Fruit fly (Drosophila melanogaster) whole organism, prepupa: ENCODE measurements around the gene wrd.

Experiments
- Blimp-1 ChIP-seq: fragments of 200-800 bp; sonication (Bioruptor generic); optimal IDR thresholded peaks from 3 replicates; lab custom pipeline; 2017; ENCODE audit warnings: missing biosample characterization, missing genetic modification characterization, mild to moderate bottlenecking, moderate library complexity, missing genetic modification reagents
- CG10631 ChIP-seq: fragments of 200-800 bp; sonication (Bioruptor generic); optimal IDR thresholded peaks from 2 replicates; lab custom pipeline; 2016; ENCODE audit warnings: missing biosample characterization, missing genetic modification characterization
- CG10669 ChIP-seq: fragments of 200-800 bp; sonication (Bioruptor generic); optimal IDR thresholded peaks from 3 replicates; lab custom pipeline; 2018; ENCODE audit warnings: missing biosample characterization, mild to moderate bottlenecking, missing genetic modification characterization, moderate library complexity
- CG11294 ChIP-seq: fragments of 200-800 bp; sonication (Bioruptor generic); IDR thresholded peaks from 2 replicates; pipeline ENCODE4 v1.3.6; 2022; ENCODE audit warnings: missing biosample characterization, missing genetic modification characterization
- CG11762 ChIP-seq: fragments of 200-800 bp; sonication (Bioruptor generic); optimal IDR thresholded peaks from 3 replicates; lab custom pipeline; 2016; ENCODE audit warnings: missing biosample characterization, missing genetic modification characterization; ENCODE audit not compliant: insufficient read depth
- CG11902 ChIP-seq: fragments of 200-800 bp; sonication (Bioruptor generic); optimal IDR thresholded peaks from 3 replicates; lab custom pipeline; 2016; ENCODE audit warnings: missing biosample characterization, missing genetic modification characterization
- CG15336 ChIP-seq: fragments of 200-800 bp; sonication (Bioruptor generic); IDR thresholded peaks from 2 replicates; pipeline ENCODE4 v1.3.6; 2022; ENCODE audit warnings: missing biosample characterization, missing genetic modification characterization
- CG1621 ChIP-seq: fragments of 200-800 bp; sonication (Bioruptor generic); optimal IDR thresholded peaks from 3 replicates; lab custom pipeline; 2018; ENCODE audit warnings: missing biosample characterization, mild to moderate bottlenecking, missing genetic modification characterization
- CG31627 ChIP-seq: fragments of 200-800 bp; sonication (Bioruptor generic); optimal IDR thresholded peaks from 3 replicates; lab custom pipeline; 2016; ENCODE audit warnings: missing biosample characterization, missing genetic modification characterization
- CG32006 ChIP-seq: fragments of 200-800 bp; sonication (Bioruptor generic); optimal IDR thresholded peaks from 3 replicates; lab custom pipeline; 2017; ENCODE audit warnings: missing biosample characterization, mild to moderate bottlenecking, missing genetic modification characterization
- CG34406 ChIP-seq: fragments of 200-800 bp; sonication (Bioruptor generic); optimal IDR thresholded peaks from 3 replicates; lab custom pipeline; 2016; ENCODE audit warnings: missing biosample characterization, missing genetic modification characterization
- CG3919 ChIP-seq: fragments of 200-800 bp; sonication (Bioruptor generic); optimal IDR thresholded peaks from 3 replicates; lab custom pipeline; 2016; ENCODE audit warnings: missing biosample characterization, missing genetic modification characterization
- CG4318 ChIP-seq: fragments of 200-800 bp; sonication (Bioruptor generic); optimal IDR thresholded peaks from 3 replicates; lab custom pipeline; 2017; ENCODE audit warnings: missing biosample characterization, mild to moderate bottlenecking, missing genetic modification characterization
- CG6163 ChIP-seq: fragments of 200-800 bp; sonication (Bioruptor generic); IDR thresholded peaks from 3 replicates; pipeline ENCODE4 v1.3.6; 2022; ENCODE audit warnings: missing biosample characterization, missing genetic modification characterization
- CG6276 ChIP-seq: fragments of 200-800 bp; sonication (Bioruptor generic); optimal IDR thresholded peaks from 2 replicates; lab custom pipeline; 2017; ENCODE audit warnings: missing biosample characterization, mild to moderate bottlenecking, missing genetic modification characterization
- CG6792 ChIP-seq: fragments of 200-800 bp; sonication (Bioruptor generic); optimal IDR thresholded peaks from 3 replicates; lab custom pipeline; 2016; ENCODE audit warnings: missing biosample characterization, missing genetic modification characterization
- CG6808 ChIP-seq: fragments of 200-800 bp; sonication (Bioruptor generic); optimal IDR thresholded peaks from 3 replicates; lab custom pipeline; 2017; ENCODE audit warnings: missing biosample characterization, missing genetic modification characterization, mild to moderate bottlenecking, moderate library complexity, missing genetic modification reagents
- CG6854 ChIP-seq: fragments of 200-800 bp; sonication (Bioruptor generic); optimal IDR thresholded peaks from 2 replicates; lab custom pipeline; 2017; ENCODE audit warnings: missing biosample characterization, mild to moderate bottlenecking, missing genetic modification characterization
- CG7368 ChIP-seq: fragments of 200-800 bp; sonication (Bioruptor generic); optimal IDR thresholded peaks from 3 replicates; lab custom pipeline; 2016; ENCODE audit warnings: missing biosample characterization, missing genetic modification characterization
- CG8119 ChIP-seq: fragments of 200-800 bp; sonication (Bioruptor generic); IDR thresholded peaks from 3 replicates; pipeline ENCODE4 v1.3.6; 2022; ENCODE audit warnings: missing biosample characterization, missing genetic modification characterization
- CG8319 ChIP-seq: fragments of 200-800 bp; sonication (Bioruptor generic); optimal IDR thresholded peaks from 3 replicates; lab custom pipeline; 2016; ENCODE audit warnings: missing biosample characterization, missing genetic modification characterization
- CG8632 ChIP-seq: fragments of 200-800 bp; sonication (Bioruptor generic); optimal IDR thresholded peaks from 3 replicates; lab custom pipeline; 2016; ENCODE audit warnings: missing biosample characterization, missing genetic modification characterization
- CG9139 ChIP-seq: fragments of 200-800 bp; sonication (Bioruptor generic); optimal IDR thresholded peaks from 3 replicates; lab custom pipeline; 2017; ENCODE audit warnings: missing biosample characterization, mild to moderate bottlenecking, missing genetic modification characterization
- Eip75B ChIP-seq: fragments of 200-800 bp; sonication (Bioruptor generic); optimal IDR thresholded peaks from 3 replicates; lab custom pipeline; 2016; ENCODE audit warnings: missing biosample characterization, missing genetic modification characterization
- Eip78C ChIP-seq: fragments of 200-800 bp; sonication (Bioruptor generic); peaks from one replicate; lab custom pipeline; 2016; ENCODE audit warnings: missing biosample characterization, missing genetic modification characterization
- Eip93F ChIP-seq: fragments of 200-800 bp; sonication (Bioruptor generic); optimal IDR thresholded peaks from 2 replicates; lab custom pipeline; 2016; ENCODE audit warnings: missing biosample characterization, mild to moderate bottlenecking, missing genetic modification characterization
- Ets21C ChIP-seq: fragments of 200-800 bp; sonication (Bioruptor generic); optimal IDR thresholded peaks from 3 replicates; lab custom pipeline; 2016; ENCODE audit warnings: missing biosample characterization, missing genetic modification characterization
- Ets96B ChIP-seq: fragments of 200-800 bp; optimal IDR thresholded peaks from 2 replicates; lab custom pipeline; 2019; ENCODE audit warnings: missing biosample characterization, mild to moderate bottlenecking, missing genetic modification characterization, moderate library complexity
- Gug ChIP-seq: fragments of 200-800 bp; sonication (Bioruptor generic); IDR thresholded peaks from 2 replicates; pipeline ENCODE4 v1.3.6; 2022; ENCODE audit warnings: missing biosample characterization, missing genetic modification characterization
- Hr38 ChIP-seq: sonication (Bioruptor generic); optimal IDR thresholded peaks from 2 replicates; lab custom pipeline; 2016; ENCODE audit warnings: missing biosample characterization, missing genetic modification characterization
- Hr39 ChIP-seq: fragments of 200-800 bp; sonication (Bioruptor generic); optimal IDR thresholded peaks from 2 replicates; lab custom pipeline; 2016; ENCODE audit warnings: missing biosample characterization, missing genetic modification characterization
- Hr4 ChIP-seq: fragments of 200-800 bp; sonication (Bioruptor generic); optimal IDR thresholded peaks from 3 replicates; lab custom pipeline; 2016; ENCODE audit warnings: missing biosample characterization, missing genetic modification characterization
- Met ChIP-seq: fragments of 200-800 bp; sonication (Bioruptor generic); optimal IDR thresholded peaks from 3 replicates; lab custom pipeline; 2016; ENCODE audit warnings: missing biosample characterization, missing genetic modification characterization
- OdsH ChIP-seq: fragments of 200-800 bp; sonication (Bioruptor generic); optimal IDR thresholded peaks from 3 replicates; lab custom pipeline; 2016; ENCODE audit warnings: missing biosample characterization, missing genetic modification characterization
- Smox ChIP-seq: fragments of 200-800 bp; sonication (Bioruptor generic); optimal IDR thresholded peaks from 3 replicates; lab custom pipeline; 2016; ENCODE audit warnings: missing biosample characterization, missing genetic modification characterization
- Sox102F ChIP-seq: fragments of 200-800 bp; sonication (Bioruptor generic); optimal IDR thresholded peaks from 2 replicates; lab custom pipeline; 2016; ENCODE audit warnings: missing biosample characterization, mild to moderate bottlenecking, missing genetic modification characterization
- Sox14 ChIP-seq: fragments of 200-800 bp; sonication (Bioruptor generic); optimal IDR thresholded peaks from 3 replicates; lab custom pipeline; 2016; ENCODE audit warnings: missing biosample characterization, missing genetic modification characterization
- Sox15 ChIP-seq: fragments of 200-800 bp; sonication (Bioruptor generic); optimal IDR thresholded peaks from 3 replicates; lab custom pipeline; 2016; ENCODE audit warnings: missing biosample characterization, missing genetic modification characterization
- achi ChIP-seq: fragments of 200-800 bp; sonication (Bioruptor generic); optimal IDR thresholded peaks from 3 replicates; lab custom pipeline; 2016; ENCODE audit warnings: missing biosample characterization, missing genetic modification characterization
- acj6 ChIP-seq: fragments of 200-800 bp; sonication (Bioruptor generic); optimal IDR thresholded peaks from 3 replicates; lab custom pipeline; 2016; ENCODE audit warnings: missing biosample characterization, missing genetic modification characterization
- dac ChIP-seq: fragments of 200-800 bp; sonication (Bioruptor generic); optimal IDR thresholded peaks from 2 replicates; lab custom pipeline; 2017; ENCODE audit warnings: missing biosample characterization, mild to moderate bottlenecking, missing genetic modification characterization
- dsx ChIP-seq: fragments of 200-800 bp; optimal IDR thresholded peaks from 3 replicates; lab custom pipeline; 2019; ENCODE audit warnings: missing biosample characterization, mild to moderate bottlenecking, missing genetic modification characterization, moderate library complexity; ENCODE audit not compliant: poor library complexity, severe bottlenecking
- eg ChIP-seq: fragments of 200-800 bp; sonication (Bioruptor generic); IDR thresholded peaks from 3 replicates; pipeline ENCODE4 v1.3.6; 2022; ENCODE audit warnings: missing biosample characterization, missing genetic modification characterization
- esn ChIP-seq: fragments of 200-800 bp; sonication (Bioruptor generic); optimal IDR thresholded peaks from 2 replicates; lab custom pipeline; 2016; ENCODE audit warnings: missing biosample characterization, mild to moderate bottlenecking, missing genetic modification characterization, moderate library complexity
- fd59A ChIP-seq: fragments of 200-800 bp; sonication (Bioruptor generic); optimal IDR thresholded peaks from 2 replicates; lab custom pipeline; 2017; ENCODE audit warnings: missing biosample characterization, mild to moderate bottlenecking, missing genetic modification characterization, missing genetic modification reagents
- fd85E ChIP-seq: fragments of 200-800 bp; sonication (Bioruptor generic); optimal IDR thresholded peaks from 3 replicates; lab custom pipeline; 2016; ENCODE audit warnings: missing biosample characterization, missing genetic modification characterization
- fkh ChIP-seq: fragments of 200-800 bp; sonication (Bioruptor generic); optimal IDR thresholded peaks from 3 replicates; lab custom pipeline; 2017; ENCODE audit warnings: missing biosample characterization, mild to moderate bottlenecking, missing genetic modification characterization, moderate library complexity
- lz ChIP-seq: fragments of 200-800 bp; sonication (Bioruptor generic); optimal IDR thresholded peaks from 3 replicates; lab custom pipeline; 2016; ENCODE audit warnings: missing biosample characterization, missing genetic modification characterization
- ss ChIP-seq, 2 experiments: fragments of 200-800 bp; sonication (Bioruptor generic); optimal IDR thresholded peaks; 2 replicates in 1 of 2; 3 replicates in 1 of 2; lab custom pipeline; 2017 to 2018; ENCODE audit warnings: mild to moderate bottlenecking in 2 of 2, missing biosample characterization in 2 of 2, missing genetic modification characterization in 2 of 2, moderate library complexity in 1 of 2
- svp ChIP-seq: fragments of 200-800 bp; sonication (Bioruptor generic); peaks from one replicate; lab custom pipeline; 2016; ENCODE audit warnings: missing biosample characterization, missing genetic modification characterization
- topi ChIP-seq: fragments of 200-800 bp; sonication (Bioruptor generic); optimal IDR thresholded peaks from 3 replicates; lab custom pipeline; 2016; ENCODE audit warnings: missing biosample characterization, missing genetic modification characterization

The wrd gene

dm6 chr3R:18167416-18168237 is at the start of gene wrd:
Gene wrd, plus strand, starts transcription at chr3R:18167757.
- TF ChIP-seq Eip93F (GFP tag; lab: Kevin White, UChicago): no peak
- no peak for TF ChIP-seq eg
- TF ChIP-seq CG8632 (GFP tag; lab: Kevin White, UChicago): no peak
- TF ChIP-seq Ets21C (GFP tag; lab: Kevin White, UChicago): no peak
- no peak for TF ChIP-seq fd59A
- TF ChIP-seq CG6808 (GFP tag; lab: Kevin White, UChicago): no peak
- TF ChIP-seq Eip75B: no peak
- peak; percentile 15 for TF ChIP-seq CG11762 (GFP tag; lab: Kevin White, UChicago)
- peak; percentile 39 for TF ChIP-seq Hr4 (GFP tag; lab: Kevin White, UChicago)
- TF ChIP-seq dac (GFP tag; lab: Kevin White, UChicago): no peak
- no peak for TF ChIP-seq Sox14 (GFP tag; lab: Kevin White, UChicago)
- TF ChIP-seq CG31627 (GFP tag; lab: Kevin White, UChicago): peak; percentile 37
- no peak for TF ChIP-seq CG34406 (GFP tag; lab: Kevin White, UChicago)
- no peak for TF ChIP-seq CG1621 (tag; lab: Kevin White, UChicago)
- no peak for TF ChIP-seq Sox102F (GFP tag; lab: Kevin White, UChicago)
- TF ChIP-seq acj6 (GFP tag; lab: Kevin White, UChicago): peak; percentile 31
- no peak for TF ChIP-seq CG6854 (GFP tag; lab: Kevin White, UChicago)
- no peak for TF ChIP-seq CG8119 (GFP tag; lab: Robert Waterston, UW)
- peak in 1 of 2 experiments; percentile 56 for TF ChIP-seq ss (GFP tag; optimal IDR thresholded peaks at IDR 0.05; lab: Kevin White, UChicago)
- TF ChIP-seq CG15336 (GFP tag; lab: Robert Waterston, UW): no peak
- no peak for TF ChIP-seq Met (GFP tag; lab: Kevin White, UChicago)
- TF ChIP-seq CG10631 (GFP tag; lab: Kevin White, UChicago): peak; percentile 54
- TF ChIP-seq svp: peak; percentile 83
- TF ChIP-seq Smox (GFP tag; lab: Kevin White, UChicago): peak; percentile 20
- peak; percentile 17 for TF ChIP-seq CG4318
- no peak for TF ChIP-seq Gug
- TF ChIP-seq esn (GFP tag; lab: Kevin White, UChicago): no peak
- no peak for TF ChIP-seq CG6792 (GFP tag; lab: Kevin White, UChicago)
- peak; percentile 71 for TF ChIP-seq fkh (GFP tag; lab: Kevin White, UChicago)
- peak; percentile 34 for TF ChIP-seq lz (GFP tag; lab: Kevin White, UChicago)
- TF ChIP-seq Hr38 (GFP tag; lab: Kevin White, UChicago): no peak
- TF ChIP-seq topi (GFP tag; lab: Kevin White, UChicago): peak; percentile 7
- peak; percentile 31 for TF ChIP-seq OdsH (GFP tag; lab: Kevin White, UChicago)
- TF ChIP-seq Sox15 (GFP tag; lab: Kevin White, UChicago): peak; percentile 36
- TF ChIP-seq dsx (GFP tag; lab: Kevin White, UChicago): no peak
- peak; percentile 69 for TF ChIP-seq Eip78C
- TF ChIP-seq CG3919: peak; percentile 16
- TF ChIP-seq CG6163: no peak; the same call in 2 of the 3 replicates
- TF ChIP-seq CG8319 (GFP tag; lab: Kevin White, UChicago): no peak
- peak; percentile 24 for TF ChIP-seq CG32006 (GFP tag; lab: Kevin White, UChicago)
- no peak for TF ChIP-seq CG9139 (GFP tag; lab: Kevin White, UChicago)
- no peak for TF ChIP-seq Blimp-1
- peak; percentile 40 for TF ChIP-seq achi (GFP tag; lab: Kevin White, UChicago)
- TF ChIP-seq Ets96B (tag; lab: Kevin White, UChicago): no peak
- no peak for TF ChIP-seq CG7368 (GFP tag; lab: Kevin White, UChicago)
- no peak for TF ChIP-seq CG10669 (GFP tag; lab: Kevin White, UChicago)
- no peak for TF ChIP-seq CG11902 (GFP tag; lab: Kevin White, UChicago)
- no peak for TF ChIP-seq CG6276 (GFP tag; lab: Kevin White, UChicago)
- peak; percentile 28 for TF ChIP-seq Hr39
- TF ChIP-seq CG11294 (GFP tag; lab: Robert Waterston, UW): no peak
- no peak for TF ChIP-seq fd85E (GFP tag; lab: Kevin White, UChicago)
